Worm (Caenorhabditis elegans) whole organism, mixed stage, embryonic: ENCODE data around the gene srx-122.

ENCODE experiments used
- mep-1 ChIP-seq: fragments of 150-350 bp; optimal IDR thresholded peaks from 2 replicates; lab custom pipeline; 2017; ENCODE audit warnings: missing biosample characterization, missing genetic modification reagents, missing genetic modification characterization, inconsistent platforms
- mls-2 ChIP-seq: sonication (generic microtip); optimal IDR thresholded peaks from 2 replicates; lab custom pipeline; 2016; ENCODE audit warnings: mild to moderate bottlenecking, missing genetic modification characterization, moderate library complexity, missing compliant biosample characterization
- unc-120 ChIP-seq: sonication (generic microtip); optimal IDR thresholded peaks from 2 replicates; lab custom pipeline; 2017; ENCODE audit warnings: missing genetic modification characterization, missing compliant biosample characterization; ENCODE audit not compliant: poor library complexity, severe bottlenecking
- unc-62 ChIP-seq: fragments of 150-350 bp; optimal IDR thresholded peaks from 2 replicates; lab custom pipeline; 2014; ENCODE audit warnings: missing biosample characterization, missing genetic modification reagents, missing genetic modification characterization

- TF ChIP-seq mls-2 (tag; lab: Kevin White, UChicago) (no peak), unc-120 (tag; lab: Kevin White, UChicago) (no peak), unc-62 (no peak), mep-1 (no peak)
Observed at ce11 chrV:3339009-3339408, 41.3 kb upstream of the srx-122 start, which contains the start of gene C17B7.4.
